Worm (Caenorhabditis elegans) whole organism, L3 larva: ENCODE data around the gene Y46D2A.3.

Experiments
- ZK546.5 ChIP-seq: sonication (generic microtip); optimal IDR thresholded peaks from 2 replicates; lab custom pipeline; 2017; ENCODE audit warnings: missing biosample characterization, missing genetic modification characterization
- ceh-16 ChIP-seq: sonication (generic microtip); optimal IDR thresholded peaks from 2 replicates; lab custom pipeline; 2017; ENCODE audit warnings: missing biosample characterization, missing genetic modification characterization
- ceh-82 ChIP-seq: fragments of 150-350 bp; optimal IDR thresholded peaks from 2 replicates; lab custom pipeline; 2014; ENCODE audit warnings: missing biosample characterization, missing genetic modification characterization
- egl-27 ChIP-seq: sonication (generic microtip); optimal IDR thresholded peaks from 4 replicates; lab custom pipeline; 2017; ENCODE audit warnings: missing biosample characterization, missing genetic modification reagents, missing genetic modification characterization
- fos-1 ChIP-seq: fragments of 150-350 bp; optimal IDR thresholded peaks from 2 replicates; lab custom pipeline; 2014; ENCODE audit warnings: missing biosample characterization, missing genetic modification characterization
- lin-15B ChIP-seq: fragments of 150-350 bp; optimal IDR thresholded peaks from 2 replicates; lab custom pipeline; 2014; ENCODE audit warnings: missing biosample characterization, missing genetic modification characterization
- nhr-11 ChIP-seq: fragments of 150-350 bp; optimal IDR thresholded peaks from 2 replicates; lab custom pipeline; 2014; ENCODE audit warnings: missing biosample characterization, missing genetic modification characterization
- nhr-12 ChIP-seq: fragments of 150-350 bp; optimal IDR thresholded peaks from 2 replicates; lab custom pipeline; 2014; ENCODE audit warnings: missing biosample characterization, missing genetic modification characterization
- nhr-25 ChIP-seq: sonication (generic microtip); optimal IDR thresholded peaks from 2 replicates; lab custom pipeline; 2017; ENCODE audit warnings: missing biosample characterization, missing genetic modification characterization
- snpc-4 ChIP-seq: fragments of 150-350 bp; optimal IDR thresholded peaks from 2 replicates; lab custom pipeline; 2014; ENCODE audit warnings: missing biosample characterization, missing genetic modification characterization
- zag-1 ChIP-seq: fragments of 150-350 bp; optimal IDR thresholded peaks from 2 replicates; lab custom pipeline; 2014; ENCODE audit warnings: missing biosample characterization, missing genetic modification characterization
- ztf-4 ChIP-seq: fragments of 150-350 bp; optimal IDR thresholded peaks from 2 replicates; lab custom pipeline; 2014; ENCODE audit warnings: missing biosample characterization, missing genetic modification characterization

ce11 chrII:3282353-3282752 lies 44.7 kb downstream of the Y46D2A.3 start, which contains the start of gene nep-13:
- TF ChIP-seq nhr-25 (tag; lab: Kevin White, UChicago) (no peak), egl-27 (tag; lab: Kevin White, UChicago) (no peak), zag-1 (tag; lab: Kevin White, UChicago) (no peak), fos-1 (tag; lab: Kevin White, UChicago) (no peak), snpc-4 (tag; lab: Kevin White, UChicago) (no peak), ceh-16 (tag; lab: Kevin White, UChicago) (no peak), ceh-82 (tag; lab: Kevin White, UChicago) (no peak), lin-15B (tag; lab: Kevin White, UChicago) (no peak), nhr-12 (tag; lab: Kevin White, UChicago) (no peak), ZK546.5 (tag; lab: Kevin White, UChicago) (no peak), nhr-11 (tag; lab: Kevin White, UChicago) (no peak), ztf-4 (tag; lab: Kevin White, UChicago) (no peak)
